Fruit fly (Drosophila melanogaster): ENCODE data around the gene Octbeta1R.

Octbeta1R gene

DNA sequence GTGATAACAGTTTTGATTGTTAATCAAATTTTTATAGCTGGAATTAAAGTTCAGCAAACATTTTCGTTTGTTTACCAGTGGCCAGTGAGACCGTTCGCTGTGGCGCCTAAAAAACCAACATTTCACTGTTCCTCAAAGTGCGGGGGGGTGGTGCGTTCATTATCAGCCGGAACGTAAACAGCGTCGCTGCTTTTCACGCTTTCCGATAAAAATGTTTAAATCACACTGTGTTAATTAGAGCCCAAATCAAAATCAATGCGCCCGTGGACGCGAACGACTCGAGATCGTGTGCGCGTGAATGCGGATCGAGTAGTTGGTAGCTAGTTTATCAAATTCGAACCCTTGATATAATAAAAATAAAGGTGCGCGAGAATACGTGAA, 49.2 kb upstream of the Octbeta1R start, which contains the start of gene CG34376 (continued):
- peak; percentile 40 for TF ChIP-seq CrebB (tag; optimal IDR thresholded peaks at IDR 0.05)
- TF ChIP-seq CG11560 (tag; IDR thresholded peaks at IDR 0.05): peak; percentile 17; the same call in 1 of the 3 replicates
- peak; percentile 39; the same call in 2 of the 3 replicates for TF ChIP-seq HLH4C (GFP tag; IDR thresholded peaks at IDR 0.05; ENCODE audit: partially characterized antibody)
- peak; percentile 68 for TF ChIP-seq pzg (GFP tag; optimal IDR thresholded peaks at IDR 0.05)
- TF ChIP-seq Side (GFP tag; optimal IDR thresholded peaks at IDR 0.05): no peak
- peak; percentile 42 for TF ChIP-seq sqz (GFP tag; optimal IDR thresholded peaks at IDR 0.05)
- peak; percentile 9; the same call in 1 of the 2 replicates for TF ChIP-seq ranshi (GFP tag; IDR thresholded peaks at IDR 0.05)
- peak; percentile 46 for TF ChIP-seq kni (GFP tag; optimal IDR thresholded peaks at IDR 0.05)
- TF ChIP-seq CG7556 (GFP tag; optimal IDR thresholded peaks at IDR 0.05): no peak
- TF ChIP-seq ara (GFP tag; IDR thresholded peaks at IDR 0.05): peak; percentile 51
- TF ChIP-seq sr (GFP tag; IDR thresholded peaks at IDR 0.05): 0 out of 3 replicates have a peak, but pooled peaks have one; percentile 36
- TF ChIP-seq CG13296 (GFP tag; optimal IDR thresholded peaks at IDR 0.05): peak; percentile 4
- peak; percentile 32 for TF ChIP-seq Sin3A (optimal IDR thresholded peaks at IDR 0.05)
- 0 out of 2 replicates have a peak, but pooled peaks have one; percentile 35 for TF ChIP-seq ap (GFP tag; IDR thresholded peaks at IDR 0.05)
- TF ChIP-seq Scr (GFP tag; IDR thresholded peaks at IDR 0.05; ENCODE audit: partially characterized antibody): no peak
- peak; percentile 77; the same call in 1 of the 3 replicates for TF ChIP-seq ci (GFP tag; IDR thresholded peaks at IDR 0.05)
- TF ChIP-seq CG15514 (GFP tag; optimal IDR thresholded peaks at IDR 0.05): peak; percentile 67
- peak; percentile 33 for TF ChIP-seq Aef1 (GFP tag; IDR thresholded peaks at IDR 0.05)
- peak; percentile 10 for TF ChIP-seq mam (GFP tag; optimal IDR thresholded peaks at IDR 0.05)
- TF ChIP-seq CG2875 (GFP tag; optimal IDR thresholded peaks at IDR 0.05): peak; percentile 6
- TF ChIP-seq Sry-δ (GFP tag; optimal IDR thresholded peaks at IDR 0.05): peak; percentile 30
- peak; percentile 77 for TF ChIP-seq CG10543 (GFP tag; optimal IDR thresholded peaks at IDR 0.05)
- peak; percentile 18; the same call in 1 of the 4 replicates for TF ChIP-seq Gug (GFP tag; IDR thresholded peaks at IDR 0.05)
- no peak for TF ChIP-seq CG7839 (tag; optimal IDR thresholded peaks at IDR 0.05)
- TF ChIP-seq CG15011 (GFP tag; optimal IDR thresholded peaks at IDR 0.05): no peak
- TF ChIP-seq Hmr (GFP tag; optimal IDR thresholded peaks at IDR 0.05): peak; percentile 44
- peak; percentile 58 for TF ChIP-seq nmo (GFP tag; optimal IDR thresholded peaks at IDR 0.05)
- TF ChIP-seq CG14667 (GFP tag; IDR thresholded peaks at IDR 0.05): no peak
- TF ChIP-seq MESR4 (GFP tag; optimal IDR thresholded peaks at IDR 0.05): peak; percentile 52
- no peak for TF ChIP-seq CG16779 (GFP tag; IDR thresholded peaks at IDR 0.05)
- no peak for TF ChIP-seq hkb (optimal IDR thresholded peaks at IDR 0.05)
- TF ChIP-seq hkb (GFP tag; IDR thresholded peaks at IDR 0.05): peak; percentile 45
- peak; percentile 47 for TF ChIP-seq CG13424 (tag; optimal IDR thresholded peaks at IDR 0.05)
- TF ChIP-seq Vsx1 (GFP tag; optimal IDR thresholded peaks at IDR 0.05): peak; percentile 38
- peak; percentile 77 for TF ChIP-seq grn (GFP tag; optimal IDR thresholded peaks at IDR 0.05)
- TF ChIP-seq klu (GFP tag; IDR thresholded peaks at IDR 0.05): peak; percentile 34; the same call in 1 of the 2 replicates
- 0 out of 4 replicates have a peak, but pooled peaks have one; percentile 46 for TF ChIP-seq Dll (GFP tag; IDR thresholded peaks at IDR 0.05; ENCODE audit: partially characterized antibody)
- peak; percentile 58 for TF ChIP-seq CG2889 (GFP tag; IDR thresholded peaks at IDR 0.05)
- peak; percentile 55 for TF ChIP-seq gro (GFP tag; optimal IDR thresholded peaks at IDR 0.05)
- peak; percentile 72 for TF ChIP-seq ash1 (GFP tag; optimal IDR thresholded peaks at IDR 0.05)
- TF ChIP-seq gsb-n (tag; optimal IDR thresholded peaks at IDR 0.05): peak; percentile 72
- no peak for TF ChIP-seq repo (GFP tag; optimal IDR thresholded peaks at IDR 0.05)
- no peak for TF ChIP-seq fd3F (GFP tag; optimal IDR thresholded peaks at IDR 0.05)
- TF ChIP-seq TFAM (GFP tag; optimal IDR thresholded peaks at IDR 0.05): no peak
- peak; percentile 23 for TF ChIP-seq CG9876 (GFP tag; optimal IDR thresholded peaks at IDR 0.05)
- TF ChIP-seq Opbp (GFP tag; IDR thresholded peaks at IDR 0.05; ENCODE audit: partially characterized antibody): peak; percentile 67
- TF ChIP-seq CG12071 (GFP tag; optimal IDR thresholded peaks at IDR 0.05): peak; percentile 3
- TF ChIP-seq pho (GFP tag; optimal IDR thresholded peaks at IDR 0.05): no peak
- TF ChIP-seq peb (GFP tag; IDR thresholded peaks at IDR 0.05): no peak
- peak; percentile 62 for TF ChIP-seq CG17186 (GFP tag; optimal IDR thresholded peaks at IDR 0.05)
- TF ChIP-seq CG14441 (GFP tag; IDR thresholded peaks at IDR 0.05): peak; percentile 69; the same call in 1 of the 2 replicates
